Worm (Caenorhabditis elegans) whole organism, L1 larva: ENCODE results near the gene T18D3.9.

ENCODE experiments used
- C04F5.9 ChIP-seq: sonication (generic microtip); optimal IDR thresholded peaks from 2 replicates; lab custom pipeline; 2016; ENCODE audit warnings: missing genetic modification characterization, missing compliant biosample characterization
- Y116A8C.19 ChIP-seq: sonication (generic microtip); optimal IDR thresholded peaks from 2 replicates; lab custom pipeline; 2016; ENCODE audit warnings: missing compliant biosample characterization, missing genetic modification characterization, borderline replicate concordance
- ama-1 ChIP-seq: fragments of 150-350 bp; optimal IDR thresholded peaks from 2 replicates; lab custom pipeline; 2014
- blmp-1 ChIP-seq: fragments of 150-350 bp; optimal IDR thresholded peaks from 2 replicates; lab custom pipeline; 2014; ENCODE audit warnings: missing biosample characterization, missing genetic modification characterization
- ceh-63 ChIP-seq: fragments of 200-800 bp; sonication (Bioruptor generic); optimal IDR thresholded peaks from 2 replicates; lab custom pipeline; 2018; ENCODE audit warnings: mild to moderate bottlenecking, missing genetic modification characterization, missing compliant biosample characterization
- ceh-8 ChIP-seq: fragments of 200-800 bp; sonication (Bioruptor generic); optimal IDR thresholded peaks from 2 replicates; lab custom pipeline; 2018; ENCODE audit warnings: mild to moderate bottlenecking, missing genetic modification characterization, moderate library complexity, missing compliant biosample characterization
- ceh-90 ChIP-seq: sonication (generic microtip); optimal IDR thresholded peaks from 2 replicates; lab custom pipeline; 2016; ENCODE audit warnings: missing genetic modification characterization, missing compliant biosample characterization
- ces-1 ChIP-seq: fragments of 150-350 bp; optimal IDR thresholded peaks from 2 replicates; lab custom pipeline; 2014; ENCODE audit warnings: missing biosample characterization, missing genetic modification reagents, missing genetic modification characterization
- dpl-1 ChIP-seq, 3 experiments: fragments of 150-350 bp in 2 of 3; sonication (generic microtip) in 1 of 3; optimal IDR thresholded peaks; 2 replicates each; lab custom pipeline; 2014 to 2017; ENCODE audit warnings: missing biosample characterization in 3 of 3, missing genetic modification characterization in 3 of 3, missing genetic modification reagents in 3 of 3
- dsc-1 ChIP-seq: sonication (generic microtip); optimal IDR thresholded peaks from 2 replicates; lab custom pipeline; 2016; ENCODE audit warnings: mild to moderate bottlenecking, missing genetic modification characterization, missing compliant biosample characterization
- efl-3 ChIP-seq: fragments of 200-800 bp; sonication (Bioruptor generic); optimal IDR thresholded peaks from 2 replicates; lab custom pipeline; 2018; ENCODE audit warnings: mild to moderate bottlenecking, missing genetic modification characterization, missing compliant biosample characterization
- egl-27 ChIP-seq, 2 experiments: fragments of 150-350 bp in 1 of 2; sonication (generic microtip); optimal IDR thresholded peaks; 3 replicates each; lab custom pipeline; 2017 to 2018; ENCODE audit warnings: missing biosample characterization in 2 of 2, missing genetic modification characterization in 2 of 2, missing genetic modification reagents in 2 of 2
- elt-2 ChIP-seq: sonication (generic microtip); optimal IDR thresholded peaks from 2 replicates; lab custom pipeline; 2016; ENCODE audit warnings: missing genetic modification characterization, mild to moderate bottlenecking, inconsistent platforms, missing compliant biosample characterization, missing genetic modification reagents
- elt-3 ChIP-seq, 6 experiments: fragments of 150-350 bp in 1 of 6; sonication (generic microtip); optimal IDR thresholded peaks; 2 replicates each; lab custom pipeline; 2017 to 2018; ENCODE audit warnings: missing biosample characterization in 6 of 6, missing genetic modification characterization in 6 of 6, inconsistent platforms in 1 of 6
- ets-5 ChIP-seq: fragments of 200-800 bp; sonication (Bioruptor generic); IDR thresholded peaks from 2 replicates; pipeline ENCODE4 v1.3.6; 2022; ENCODE audit warnings: missing genetic modification characterization, missing compliant biosample characterization
- fkh-10 ChIP-seq: sonication (generic microtip); optimal IDR thresholded peaks from 2 replicates; lab custom pipeline; 2017; ENCODE audit warnings: missing biosample characterization, missing genetic modification reagents, missing genetic modification characterization
- fkh-4 ChIP-seq: sonication (generic microtip); optimal IDR thresholded peaks from 2 replicates; lab custom pipeline; 2016; ENCODE audit warnings: missing compliant biosample characterization, missing genetic modification characterization, borderline replicate concordance
- fkh-8 ChIP-seq: sonication (generic microtip); optimal IDR thresholded peaks from 2 replicates; lab custom pipeline; 2016; ENCODE audit warnings: mild to moderate bottlenecking, missing genetic modification characterization, missing compliant biosample characterization
- grh-1 ChIP-seq: fragments of 200-800 bp; sonication (Bioruptor generic); IDR thresholded peaks from 2 replicates; pipeline ENCODE4 v1.3.6; 2022; ENCODE audit warnings: missing genetic modification reagents, missing genetic modification characterization, missing compliant biosample characterization
- hlh-4 ChIP-seq: sonication (generic microtip); optimal IDR thresholded peaks from 2 replicates; lab custom pipeline; 2016; ENCODE audit warnings: mild to moderate bottlenecking, missing genetic modification characterization, missing compliant biosample characterization
- irx-1 ChIP-seq: sonication (generic microtip); optimal IDR thresholded peaks from 2 replicates; lab custom pipeline; 2016; ENCODE audit warnings: missing genetic modification characterization, missing compliant biosample characterization
- lin-14 ChIP-seq: fragments of 200-800 bp; sonication (Bioruptor generic); optimal IDR thresholded peaks from 2 replicates; lab custom pipeline; 2018; ENCODE audit warnings: mild to moderate bottlenecking, missing genetic modification characterization, moderate library complexity, missing compliant biosample characterization
- lin-15B ChIP-seq: fragments of 150-350 bp; sonication (generic microtip); optimal IDR thresholded peaks from 3 replicates; lab custom pipeline; 2014; ENCODE audit warnings: missing biosample characterization, missing genetic modification characterization
- lsy-2 ChIP-seq, 2 experiments: fragments of 150-350 bp; optimal IDR thresholded peaks; 2 replicates each; lab custom pipeline; 2014; ENCODE audit warnings: missing biosample characterization in 2 of 2, missing genetic modification characterization in 2 of 2
- mdl-1 ChIP-seq, 2 experiments: fragments of 150-350 bp; optimal IDR thresholded peaks; 2 replicates each; lab custom pipeline; 2014 to 2017; ENCODE audit warnings: missing biosample characterization in 2 of 2, missing genetic modification characterization in 2 of 2, inconsistent platforms in 1 of 2
- nhr-19 ChIP-seq: fragments of 200-800 bp; sonication (Bioruptor generic); conservative IDR thresholded peaks from 2 replicates; pipeline ENCODE4 v1.3.6; 2022; ENCODE audit warnings: missing genetic modification characterization, missing compliant biosample characterization
- nhr-20 ChIP-seq: sonication (generic microtip); optimal IDR thresholded peaks from 2 replicates; lab custom pipeline; 2016; ENCODE audit warnings: mild to moderate bottlenecking, missing genetic modification characterization, missing compliant biosample characterization
- nhr-28 ChIP-seq: fragments of 150-350 bp; optimal IDR thresholded peaks from 2 replicates; lab custom pipeline; 2014; ENCODE audit warnings: missing biosample characterization, missing genetic modification characterization
- nhr-47 ChIP-seq: sonication (generic microtip); optimal IDR thresholded peaks from 2 replicates; lab custom pipeline; 2016; ENCODE audit warnings: mild to moderate bottlenecking, missing genetic modification characterization, moderate library complexity, missing compliant biosample characterization
- nhr-71 ChIP-seq: sonication (generic microtip); optimal IDR thresholded peaks from 2 replicates; lab custom pipeline; 2016; ENCODE audit warnings: mild to moderate bottlenecking, missing genetic modification characterization, moderate library complexity, missing compliant biosample characterization
- nhr-84 ChIP-seq: sonication (generic microtip); optimal IDR thresholded peaks from 2 replicates; lab custom pipeline; 2017; ENCODE audit warnings: missing biosample characterization, missing genetic modification characterization
- nhr-85 ChIP-seq: sonication (generic microtip); peaks from one replicate; lab custom pipeline; 2016; ENCODE audit warnings: missing genetic modification characterization, inconsistent platforms, missing compliant biosample characterization
- nhr-90 ChIP-seq: sonication (generic microtip); optimal IDR thresholded peaks from 2 replicates; lab custom pipeline; 2016; ENCODE audit warnings: mild to moderate bottlenecking, missing genetic modification characterization, missing compliant biosample characterization; ENCODE audit not compliant: poor library complexity
- pax-3 ChIP-seq: fragments of 200-800 bp; sonication (Bioruptor generic); optimal IDR thresholded peaks from 2 replicates; lab custom pipeline; 2018; ENCODE audit warnings: mild to moderate bottlenecking, missing genetic modification characterization, moderate library complexity, missing compliant biosample characterization
- rnt-1 ChIP-seq: sonication (generic microtip); optimal IDR thresholded peaks from 2 replicates; lab custom pipeline; 2016; ENCODE audit warnings: mild to moderate bottlenecking, missing genetic modification characterization, moderate library complexity, missing compliant biosample characterization
- skn-1 ChIP-seq: fragments of 150-350 bp; optimal IDR thresholded peaks from 2 replicates; lab custom pipeline; 2014; ENCODE audit warnings: missing biosample characterization, missing genetic modification characterization
- snu-23 ChIP-seq: sonication (generic microtip); optimal IDR thresholded peaks from 2 replicates; lab custom pipeline; 2016; ENCODE audit warnings: missing genetic modification characterization, missing compliant biosample characterization
- sup-37 ChIP-seq: fragments of 200-800 bp; sonication (Bioruptor generic); optimal IDR thresholded peaks from 2 replicates; lab custom pipeline; 2018; ENCODE audit warnings: mild to moderate bottlenecking, missing genetic modification characterization, missing compliant biosample characterization
- swsn-7 ChIP-seq: sonication (generic microtip); optimal IDR thresholded peaks from 2 replicates; lab custom pipeline; 2016; ENCODE audit warnings: missing genetic modification characterization, missing compliant biosample characterization
- tbx-2 ChIP-seq: sonication (generic microtip); optimal IDR thresholded peaks from 2 replicates; lab custom pipeline; 2016; ENCODE audit warnings: missing genetic modification characterization, missing compliant biosample characterization
- tlp-1 ChIP-seq: fragments of 150-350 bp; optimal IDR thresholded peaks from 2 replicates; lab custom pipeline; 2014; ENCODE audit warnings: missing biosample characterization, missing genetic modification characterization
- unc-130 ChIP-seq: fragments of 150-350 bp; optimal IDR thresholded peaks from 2 replicates; lab custom pipeline; 2017; ENCODE audit warnings: missing biosample characterization, missing genetic modification characterization, inconsistent platforms
- unc-86 ChIP-seq: sonication (generic microtip); optimal IDR thresholded peaks from 2 replicates; lab custom pipeline; 2016; ENCODE audit warnings: missing genetic modification characterization, missing compliant biosample characterization
- unc-98 ChIP-seq: fragments of 200-800 bp; sonication (Bioruptor generic); IDR thresholded peaks from 2 replicates; pipeline ENCODE4 v1.3.6; 2022; ENCODE audit warnings: missing genetic modification characterization, missing compliant biosample characterization
- vab-15 ChIP-seq: sonication (generic microtip); optimal IDR thresholded peaks from 2 replicates; lab custom pipeline; 2017; ENCODE audit warnings: missing genotype, mild to moderate bottlenecking, missing genetic modification characterization, missing compliant biosample characterization
- ztf-11 ChIP-seq, 2 experiments: sonication (generic microtip); optimal IDR thresholded peaks; 2 replicates each; lab custom pipeline; 2016 to 2017; ENCODE audit warnings: missing genetic modification characterization in 2 of 2, missing biosample characterization in 1 of 2, missing compliant biosample characterization in 1 of 2

The T18D3.9 gene

DNA sequence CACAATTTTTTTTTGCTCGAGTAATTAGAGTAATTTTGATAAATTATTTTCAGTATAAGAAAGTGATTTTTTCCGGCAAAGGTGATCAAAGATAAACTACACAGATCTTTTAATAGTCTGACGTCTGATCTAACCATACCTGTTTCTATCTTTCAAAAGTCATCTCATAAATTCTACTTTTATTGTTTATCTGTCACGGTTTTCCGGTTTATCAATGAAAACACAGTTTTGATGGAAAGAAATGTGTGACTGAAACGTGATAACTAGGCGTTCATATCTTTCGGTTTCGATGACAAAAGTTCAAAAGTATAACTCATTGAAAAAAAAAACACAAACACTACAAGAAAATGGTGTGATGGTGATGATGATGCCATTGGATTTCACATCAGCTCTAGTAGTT, 31.7 kb downstream of the T18D3.9 start:
- TF ChIP-seq nhr-19 (GFP tag; lab: Robert Waterston, UW), result peak; percentile 48
- peak; percentile 70 for TF ChIP-seq nhr-20 (tag; lab: Kevin White, UChicago)
- TF ChIP-seq tbx-2, result peak; percentile 20
- TF ChIP-seq nhr-71 (tag; lab: Kevin White, UChicago), result peak; percentile 67
- no peak for TF ChIP-seq irx-1
- peak; percentile 29 for TF ChIP-seq nhr-90 (tag; lab: Kevin White, UChicago)
- peak; percentile 88 for TF ChIP-seq grh-1 (GFP tag; lab: Robert Waterston, UW)
- peak in 3 of 6 experiments; percentile 25 to 50 (median 38) for TF ChIP-seq elt-3 (tag; optimal IDR thresholded peaks at IDR 0.05; lab: Kevin White, UChicago)
- no peak for TF ChIP-seq unc-98 (GFP tag; lab: Robert Waterston, UW)
- no peak for TF ChIP-seq lin-15B
- peak; percentile 87 for TF ChIP-seq nhr-85 (tag; lab: Kevin White, UChicago)
- TF ChIP-seq ama-1 (lab: Kevin White, UChicago), result no peak
- peak; percentile 63 for TF ChIP-seq lin-14 (GFP tag; lab: Kevin White, UChicago)
- peak; percentile 23 for TF ChIP-seq snu-23 (GFP tag; lab: Kevin White, UChicago)
- TF ChIP-seq, all 84 proteins: peak for 10

DNA sequence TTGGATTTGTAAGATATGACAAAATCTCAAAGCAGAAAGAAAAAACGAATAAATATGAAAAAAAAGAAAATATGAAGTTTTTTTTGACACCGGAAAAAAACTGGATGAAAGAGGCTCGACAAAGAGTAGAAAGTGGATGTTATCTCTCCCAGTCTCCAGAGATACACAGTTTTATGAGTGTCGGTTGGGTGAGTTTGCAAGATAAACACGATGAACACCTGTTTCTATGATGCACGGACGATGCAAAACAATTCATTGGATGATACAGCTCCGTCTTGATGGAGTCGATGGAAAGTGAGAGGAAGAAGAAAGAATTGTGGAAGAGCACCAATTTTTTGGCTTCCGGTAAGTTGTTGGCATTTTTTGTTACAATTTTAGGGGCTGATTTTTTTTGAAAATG, 38.4 kb downstream of the T18D3.9 start:
- peak; percentile 38 for TF ChIP-seq lin-14 (GFP tag; lab: Kevin White, UChicago)
- no peak for TF ChIP-seq blmp-1 (tag; lab: Kevin White, UChicago)
- no peak for TF ChIP-seq ceh-63 (GFP tag; lab: Kevin White, UChicago)
- no peak for TF ChIP-seq nhr-90 (tag; lab: Kevin White, UChicago)
- no peak for TF ChIP-seq dsc-1 (tag; lab: Kevin White, UChicago)
- TF ChIP-seq rnt-1 (tag; lab: Kevin White, UChicago), result peak; percentile 15
- TF ChIP-seq unc-86, result no peak
- TF ChIP-seq unc-98 (GFP tag; lab: Robert Waterston, UW), result no peak
- TF ChIP-seq C04F5.9 (tag; lab: Kevin White, UChicago), result no peak
- TF ChIP-seq nhr-19 (GFP tag; lab: Robert Waterston, UW), result no peak
- TF ChIP-seq pax-3 (tag; lab: Kevin White, UChicago), result no peak
- TF ChIP-seq efl-3 (GFP tag; lab: Kevin White, UChicago), result no peak
- TF ChIP-seq fkh-4 (tag; lab: Kevin White, UChicago), result no peak
- no peak for TF ChIP-seq dpl-1 (GFP tag; optimal IDR thresholded peaks at IDR 0.05; lab: Kevin White, UChicago)
- TF ChIP-seq ztf-11 (tag; optimal IDR thresholded peaks at IDR 0.05; lab: Kevin White, UChicago), result no peak

DNA sequence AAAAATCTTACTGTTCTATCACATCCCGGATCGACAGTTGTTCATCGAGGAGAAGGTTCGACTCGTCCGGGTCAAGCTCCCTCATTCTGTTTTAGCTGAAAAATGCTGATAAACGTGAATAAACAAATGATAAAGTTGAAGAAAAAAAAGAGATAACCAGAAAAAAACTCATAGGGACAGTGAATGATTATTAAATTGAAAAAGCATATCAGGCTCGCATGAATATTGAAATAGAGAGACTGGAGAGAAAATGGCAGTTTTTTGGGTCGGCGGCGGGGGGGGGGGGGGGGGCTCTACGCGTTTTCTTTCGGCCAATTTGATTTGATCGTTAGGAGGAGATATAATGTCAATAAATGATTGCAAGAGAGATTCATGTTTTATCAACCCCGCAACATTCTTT, 40.3 kb downstream of the T18D3.9 start, which contains the start of gene lin-2:
Gene lin-2 (minus strand): TSS at position 101 of the 400 bp plus-strand sequence.
- no peak for TF ChIP-seq unc-130 (tag; lab: Kevin White, UChicago)
- peak; percentile 3 for TF ChIP-seq elt-2 (tag; lab: Kevin White, UChicago)

DNA sequence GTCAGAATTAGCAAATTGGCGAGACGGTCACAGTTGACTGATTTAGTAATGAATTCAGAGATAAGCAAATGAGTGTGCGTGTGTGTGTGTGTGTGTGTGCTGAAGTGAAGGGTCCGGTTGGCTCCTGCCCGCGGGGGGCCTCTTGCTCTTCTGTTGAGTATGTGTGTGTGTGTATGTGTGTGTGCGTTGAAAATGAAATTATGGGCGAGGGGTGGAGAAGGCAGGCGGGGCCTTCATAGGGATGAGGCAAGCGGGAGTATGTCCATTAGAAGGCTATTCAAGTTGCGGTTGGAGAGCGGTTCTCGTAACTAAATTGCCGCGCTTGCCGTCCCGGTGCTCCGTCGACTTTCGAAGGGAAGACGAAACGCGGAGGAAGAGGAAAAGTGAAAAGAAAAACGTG, 47.0 kb downstream of the T18D3.9 start:
- no peak for TF ChIP-seq ets-5 (GFP tag; lab: Robert Waterston, UW)
- TF ChIP-seq egl-27 (tag; optimal IDR thresholded peaks at IDR 0.05; lab: Kevin White, UChicago), result no peak
- peak; percentile 20 for TF ChIP-seq nhr-47 (tag; lab: Kevin White, UChicago)
- no peak for TF ChIP-seq lin-15B
- TF ChIP-seq fkh-10 (GFP tag; lab: Kevin White, UChicago), result peak; percentile 83
- TF ChIP-seq blmp-1 (tag; lab: Kevin White, UChicago), result no peak
- no peak for TF ChIP-seq skn-1 (tag; lab: Kevin White, UChicago)
- peak; percentile 8 for TF ChIP-seq swsn-7 (tag; lab: Kevin White, UChicago)
- TF ChIP-seq nhr-20 (tag; lab: Kevin White, UChicago), result no peak
- peak; percentile 78 for TF ChIP-seq lin-14 (GFP tag; lab: Kevin White, UChicago)
- TF ChIP-seq unc-130 (tag; lab: Kevin White, UChicago), result no peak
- peak; percentile 22 for TF ChIP-seq nhr-71 (tag; lab: Kevin White, UChicago)
- TF ChIP-seq mdl-1 (tag; optimal IDR thresholded peaks at IDR 0.05; lab: Kevin White, UChicago), result no peak
- no peak for TF ChIP-seq lsy-2 (tag; optimal IDR thresholded peaks at IDR 0.05; lab: Kevin White, UChicago)
- no peak for TF ChIP-seq ceh-8
- no peak for TF ChIP-seq Y116A8C.19
- no peak for TF ChIP-seq nhr-84 (tag; lab: Kevin White, UChicago)
- no peak for TF ChIP-seq fkh-8
- TF ChIP-seq sup-37 (GFP tag; lab: Kevin White, UChicago), result no peak
- no peak for TF ChIP-seq tlp-1 (tag; lab: Kevin White, UChicago)
- TF ChIP-seq nhr-28 (tag; lab: Kevin White, UChicago), result no peak
- peak; percentile 78 for TF ChIP-seq ces-1
- no peak for TF ChIP-seq vab-15 (tag; lab: Kevin White, UChicago)
- TF ChIP-seq hlh-4 (tag; lab: Kevin White, UChicago), result no peak
- no peak for TF ChIP-seq elt-3 (tag; optimal IDR thresholded peaks at IDR 0.05; lab: Kevin White, UChicago)
- TF ChIP-seq ceh-90, result no peak
